Worm (Caenorhabditis elegans): ENCODE data around the gene C35D6.4.

C35D6.4 gene

DNA sequence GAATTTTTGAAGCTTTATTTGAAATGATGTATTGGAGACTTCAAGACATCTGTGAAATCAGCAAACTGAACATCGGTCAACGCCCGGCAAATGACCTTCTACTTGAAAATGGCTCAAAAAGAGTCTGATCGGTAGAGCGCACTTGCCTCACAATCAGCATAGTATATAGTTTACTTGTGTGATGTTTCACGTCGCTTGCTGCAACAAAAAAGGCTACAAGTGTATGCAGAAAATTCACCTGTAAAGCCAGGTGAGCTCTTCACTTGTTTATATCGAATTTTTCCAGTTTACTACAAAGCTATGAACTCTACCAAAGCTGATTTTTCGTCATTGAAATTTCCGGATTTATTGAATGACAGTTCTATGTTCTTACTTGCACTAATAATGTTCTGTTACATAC is 18.2 kb upstream of the C35D6.4 start, which contains the start of gene srz-71:
Gene srz-71, plus strand, starts transcription at position 301 of the 400 bp plus-strand sequence.
- TF ChIP-seq nfya-1 (tag; optimal IDR thresholded peaks at IDR 0.05; ENCODE audit: borderline replicate concordance, insufficient read depth) (no peak), F49E8.2 (tag; optimal IDR thresholded peaks at IDR 0.05; ENCODE audit: insufficient read depth) (no peak), ceh-79 (tag; optimal IDR thresholded peaks at IDR 0.05) (no peak), nhr-80 (tag; optimal IDR thresholded peaks at IDR 0.05) (no peak)

DNA sequence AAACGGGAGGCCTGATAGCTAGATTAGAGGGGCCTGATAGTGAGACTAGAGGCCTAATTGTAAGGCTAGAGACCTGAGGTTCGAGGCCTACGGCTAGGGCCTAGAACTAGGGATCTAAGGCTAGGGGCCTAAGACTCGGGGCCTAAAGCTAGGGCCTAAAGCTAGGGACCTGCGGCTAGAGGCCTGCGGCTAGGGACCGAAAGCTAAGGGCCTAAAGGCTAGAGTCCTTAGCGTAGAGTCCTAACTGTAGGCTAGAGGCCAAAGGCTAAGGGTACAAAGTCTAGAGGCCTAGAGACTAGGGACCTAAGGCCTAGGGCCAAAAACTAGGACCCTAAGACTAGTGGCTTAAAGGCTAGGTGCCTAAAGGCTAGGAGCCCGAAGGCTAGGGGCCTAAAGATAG is 17.7 kb upstream of the C35D6.4 start:
- TF ChIP-seq nhr-90 (tag; optimal IDR thresholded peaks at IDR 0.05) = no peak
- TF ChIP-seq hsf-1 (GFP tag; IDR thresholded peaks at IDR 0.05) = 0 out of 2 replicates have a peak, but pooled peaks have one; percentile 21
- TF ChIP-seq egl-44 (GFP tag; IDR thresholded peaks at IDR 0.05) = 0 out of 2 replicates have a peak, but pooled peaks have one; percentile 54
- peak; percentile 27 for TF ChIP-seq fkh-3 (tag; optimal IDR thresholded peaks at IDR 0.05)
- no peak for TF ChIP-seq ztf-28 (GFP tag; IDR thresholded peaks at IDR 0.05)

DNA sequence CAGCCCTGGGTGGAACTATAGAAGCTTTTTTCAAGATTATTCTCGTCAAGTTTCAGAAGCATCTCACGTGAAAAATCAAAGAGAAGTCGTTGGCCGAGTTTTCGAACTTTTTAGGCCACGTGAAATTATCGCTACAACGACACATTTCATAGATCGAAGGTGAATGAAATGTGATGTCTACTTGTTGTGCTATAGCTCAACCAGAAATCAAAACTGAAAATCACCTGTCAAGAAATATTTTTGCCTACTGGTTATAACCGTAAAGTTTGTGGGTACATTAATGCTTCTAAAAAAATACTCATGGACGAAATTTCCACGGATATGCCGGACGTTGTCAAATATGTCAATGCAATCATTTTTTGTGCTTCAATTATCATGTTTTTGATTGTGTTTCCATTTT is 15.8 kb upstream of the C35D6.4 start, which contains the start of gene srz-38:
Gene srz-38, plus strand, starts transcription at position 301 of the 400 bp plus-strand sequence.
- TF ChIP-seq B0336.3 (GFP tag; IDR thresholded peaks at IDR 0.05) = no peak
- TF ChIP-seq snpc-1.1 (tag; optimal IDR thresholded peaks at IDR 0.05; ENCODE audit: insufficient read depth) = no peak
- TF ChIP-seq nfyb-1 (GFP tag; IDR thresholded peaks at IDR 0.05) = no peak
- TF ChIP-seq pha-4 (tag; optimal IDR thresholded peaks at IDR 0.05) = no peak
- TF ChIP-seq hlh-12 (tag; optimal IDR thresholded peaks at IDR 0.05) = no peak
- TF ChIP-seq snpc-1.3 (tag; optimal IDR thresholded peaks at IDR 0.05; ENCODE audit: insufficient read depth) = no peak
- TF ChIP-seq aptf-3 (GFP tag; IDR thresholded peaks at IDR 0.05) = no peak
- TF ChIP-seq attf-5 (GFP tag; optimal IDR thresholded peaks at IDR 0.05) = no peak
- TF ChIP-seq madf-10 (tag; optimal IDR thresholded peaks at IDR 0.05) = no peak
- no peak for TF ChIP-seq ztf-28 (GFP tag; IDR thresholded peaks at IDR 0.05)
- TF ChIP-seq cebp-1 (GFP tag; IDR thresholded peaks at IDR 0.05) = no peak
- TF ChIP-seq cebp-1 (tag; optimal IDR thresholded peaks at IDR 0.05) = no peak
- TF ChIP-seq Y67H2A.10 (GFP tag; conservative IDR thresholded peaks at IDR 0.05) = no peak

DNA sequence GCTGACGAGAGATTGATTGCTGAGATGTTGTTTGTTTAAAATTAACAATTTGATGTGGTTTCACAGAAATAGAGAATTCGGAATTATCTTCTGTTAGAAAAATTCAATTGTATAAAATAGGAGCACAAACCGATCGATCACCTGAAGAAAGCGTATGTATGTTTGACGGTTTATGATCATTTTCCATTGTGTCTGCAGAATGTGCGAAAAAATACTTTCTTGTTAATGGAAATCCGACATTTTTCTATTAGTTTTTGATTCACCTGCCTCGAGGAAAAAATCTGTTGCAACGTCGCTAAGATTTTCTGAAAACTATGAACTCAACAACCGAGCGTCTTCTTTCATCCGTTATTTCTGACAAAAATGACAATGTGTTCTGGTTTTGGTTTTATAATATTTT is 14.1 kb upstream of the C35D6.4 start, which contains the start of gene C35D6.13:
Gene C35D6.13, plus strand, starts transcription at position 301 of the 400 bp plus-strand sequence.
- TF ChIP-seq ceh-40 (GFP tag; IDR thresholded peaks at IDR 0.05) (no peak), T07F8.4 (tag; optimal IDR thresholded peaks at IDR 0.05) (no peak), Y53G8AR.9 (GFP tag; conservative IDR thresholded peaks at IDR 0.05) (no peak), dox-1 (GFP tag; IDR thresholded peaks at IDR 0.05) (no peak), tbp1 (GFP tag; optimal IDR thresholded peaks at IDR 0.05) (no peak), zim-3 (tag; optimal IDR thresholded peaks at IDR 0.05) (no peak)

DNA sequence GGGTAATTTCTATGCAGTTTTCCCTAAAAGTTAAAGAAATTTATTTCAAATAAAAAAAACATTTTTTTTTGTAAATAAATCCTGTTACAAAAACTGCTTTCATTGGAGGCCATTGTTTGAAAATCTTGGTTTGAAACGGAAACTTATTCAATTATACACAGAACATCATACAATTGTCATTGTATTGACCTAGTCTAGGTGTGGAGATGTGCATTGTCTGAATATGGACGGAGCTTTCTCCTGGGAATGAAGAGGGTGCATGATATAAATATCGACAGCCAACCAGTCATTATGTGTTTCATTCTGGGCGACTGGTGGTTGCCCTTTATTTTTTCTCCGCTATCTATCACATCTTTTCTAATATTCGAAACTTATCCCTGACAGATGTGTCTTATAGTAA is 4.3 kb upstream of the C35D6.4 start, which contains the start of gene C35D6.3:
Gene C35D6.3, plus strand, starts transcription at position 301 of the 400 bp plus-strand sequence.
- no peak for TF ChIP-seq ceh-27 (GFP tag; optimal IDR thresholded peaks at IDR 0.05)
- TF ChIP-seq lin-26 (GFP tag; IDR thresholded peaks at IDR 0.05) = no peak
- no peak for TF ChIP-seq lin-35 (GFP tag; optimal IDR thresholded peaks at IDR 0.05)
- TF ChIP-seq egrh-3 (GFP tag; IDR thresholded peaks at IDR 0.05) = no peak
- TF ChIP-seq rec-8 (tag; optimal IDR thresholded peaks at IDR 0.05) = no peak
- TF ChIP-seq bed-1 (GFP tag; IDR thresholded peaks at IDR 0.05) = no peak

Data from whole organism, young adult.